Worm (Caenorhabditis elegans) whole organism, young adult: ENCODE measurements around the gene W03B1.9.
"Not testable (repeated sequence)": the region's sequence is repeated elsewhere in the genome, so short reads cannot be mapped to it uniquely, and the experiment has no call there.

Experiments used
- B0019.2 ChIP-seq: fragments of 200-800 bp; sonication (Bioruptor generic); conservative IDR thresholded peaks from 2 replicates; pipeline ENCODE4 v1.3.6; 2022; ENCODE audit warnings: missing genetic modification reagents, missing genetic modification characterization, missing compliant biosample characterization
- B0336.3 ChIP-seq: fragments of 200-800 bp; sonication (Bioruptor generic); IDR thresholded peaks from 2 replicates; pipeline ENCODE4 v1.3.6; 2022; ENCODE audit warnings: missing genetic modification characterization, missing compliant biosample characterization
- D2030.7 ChIP-seq: fragments of 200-800 bp; sonication (Bioruptor generic); IDR thresholded peaks from 2 replicates; pipeline ENCODE4 v1.3.6; 2022; ENCODE audit warnings: missing genetic modification reagents, missing genetic modification characterization, missing compliant biosample characterization
- F10E7.11 ChIP-seq: sonication (generic microtip); optimal IDR thresholded peaks from 2 replicates; lab custom pipeline; 2017; ENCODE audit warnings: mild to moderate bottlenecking, missing genetic modification characterization, moderate library complexity, missing compliant biosample characterization
- F37B4.10 ChIP-seq: fragments of 200-800 bp; sonication (Bioruptor generic); IDR thresholded peaks from 2 replicates; pipeline ENCODE4 v1.3.6; 2022; ENCODE audit warnings: missing genetic modification characterization, missing compliant biosample characterization
- F49E8.2 ChIP-seq: sonication (generic microtip); optimal IDR thresholded peaks from 3 replicates; lab custom pipeline; 2017; ENCODE audit warnings: missing genetic modification characterization, mild to moderate bottlenecking, missing compliant biosample characterization, antibody characterized with exemption, moderate library complexity; ENCODE audit not compliant: insufficient read depth
- F52B5.7 ChIP-seq: sonication (generic microtip); optimal IDR thresholded peaks from 2 replicates; lab custom pipeline; 2016; ENCODE audit warnings: mild to moderate bottlenecking, missing genetic modification characterization, missing compliant biosample characterization
- Y53G8AR.9 ChIP-seq: fragments of 200-800 bp; sonication (Bioruptor generic); conservative IDR thresholded peaks from 2 replicates; pipeline ENCODE4 v1.3.6; 2022; ENCODE audit warnings: missing genetic modification reagents, missing genetic modification characterization, missing compliant biosample characterization
- Y56A3A.18 ChIP-seq: fragments of 200-800 bp; sonication (Bioruptor generic); IDR thresholded peaks from 2 replicates; pipeline ENCODE4 v1.3.6; 2022; ENCODE audit warnings: missing genetic modification reagents, missing genetic modification characterization, missing compliant biosample characterization
- Y79H2A.3 ChIP-seq: fragments of 200-800 bp; sonication (Bioruptor generic); conservative IDR thresholded peaks from 2 replicates; pipeline ENCODE4 v1.3.6; 2022; ENCODE audit warnings: missing genetic modification reagents, missing genetic modification characterization, missing compliant biosample characterization
- ama-1 ChIP-seq, 3 experiments: fragments of 150-350 bp in 1 of 3; sonication (generic microtip) in 2 of 3; optimal IDR thresholded peaks; 2 replicates each; lab custom pipeline; 2014 to 2018; ENCODE audit warnings: missing biosample characterization in 2 of 3, missing genetic modification characterization in 2 of 3, missing genetic modification reagents in 2 of 3
- aptf-3 ChIP-seq: fragments of 200-800 bp; sonication (Bioruptor generic); IDR thresholded peaks from 2 replicates; pipeline ENCODE4 v1.3.6; 2022; ENCODE audit warnings: missing genetic modification characterization, missing compliant biosample characterization
- athp-1 ChIP-seq: sonication (generic microtip); optimal IDR thresholded peaks from 2 replicates; lab custom pipeline; 2017; ENCODE audit warnings: mild to moderate bottlenecking, missing genetic modification characterization, missing compliant biosample characterization
- attf-5 ChIP-seq: fragments of 200-800 bp; sonication (Bioruptor generic); optimal IDR thresholded peaks from 2 replicates; lab custom pipeline; 2018; ENCODE audit warnings: mild to moderate bottlenecking, missing genetic modification characterization, missing compliant biosample characterization
- attf-6 ChIP-seq: fragments of 200-800 bp; sonication (Bioruptor generic); IDR thresholded peaks from 2 replicates; pipeline ENCODE4 v1.3.6; 2022; ENCODE audit warnings: missing genetic modification reagents, missing genetic modification characterization, missing compliant biosample characterization
- bed-1 ChIP-seq: fragments of 200-800 bp; sonication (Bioruptor generic); IDR thresholded peaks from 2 replicates; pipeline ENCODE4 v1.3.6; 2022; ENCODE audit warnings: missing genetic modification reagents, missing genetic modification characterization, missing compliant biosample characterization
- ceh-100 ChIP-seq: fragments of 200-800 bp; sonication (Bioruptor generic); IDR thresholded peaks from 2 replicates; pipeline ENCODE4 v1.3.6; 2022; ENCODE audit warnings: missing genetic modification reagents, missing genetic modification characterization, missing compliant biosample characterization
- ceh-40 ChIP-seq: fragments of 200-800 bp; sonication (Bioruptor generic); IDR thresholded peaks from 2 replicates; pipeline ENCODE4 v1.3.6; 2022; ENCODE audit warnings: missing genetic modification characterization, missing compliant biosample characterization
- ceh-58 ChIP-seq: fragments of 200-800 bp; sonication (Bioruptor generic); IDR thresholded peaks from 2 replicates; pipeline ENCODE4 v1.3.6; 2022; ENCODE audit warnings: missing genetic modification characterization, missing compliant biosample characterization
- ceh-91 ChIP-seq: fragments of 200-800 bp; sonication (Bioruptor generic); IDR thresholded peaks from 2 replicates; pipeline ENCODE4 v1.3.6; 2022; ENCODE audit warnings: missing genetic modification reagents, missing genetic modification characterization, missing compliant biosample characterization
- die-1 ChIP-seq: sonication (generic microtip); optimal IDR thresholded peaks from 2 replicates; lab custom pipeline; 2016; ENCODE audit warnings: missing genotype, mild to moderate bottlenecking, missing genetic modification characterization, missing compliant biosample characterization
- egl-44 ChIP-seq: fragments of 200-800 bp; sonication (Bioruptor generic); IDR thresholded peaks from 2 replicates; pipeline ENCODE4 v1.3.6; 2022; ENCODE audit warnings: missing genetic modification reagents, missing genetic modification characterization, missing compliant biosample characterization
- egrh-3 ChIP-seq: fragments of 200-800 bp; sonication (Bioruptor generic); IDR thresholded peaks from 2 replicates; pipeline ENCODE4 v1.3.6; 2022; ENCODE audit warnings: missing genetic modification reagents, missing genetic modification characterization, missing compliant biosample characterization
- ekl-4 ChIP-seq: fragments of 200-800 bp; sonication (Bioruptor generic); IDR thresholded peaks from 2 replicates; pipeline ENCODE4 v1.3.6; 2022; ENCODE audit warnings: missing genetic modification reagents, missing genetic modification characterization, missing compliant biosample characterization
- him-1 ChIP-seq: sonication (generic microtip); optimal IDR thresholded peaks from 2 replicates; lab custom pipeline; 2016; ENCODE audit warnings: missing genotype, missing genetic modification reagents, missing genetic modification characterization, missing compliant biosample characterization
- hrde-1 ChIP-seq: sonication (generic microtip); optimal IDR thresholded peaks from 2 replicates; lab custom pipeline; 2016; ENCODE audit warnings: missing genetic modification characterization, mild to moderate bottlenecking, missing compliant biosample characterization, moderate library complexity, missing genotype, missing genetic modification reagents, borderline replicate concordance
- lin-26 ChIP-seq: fragments of 200-800 bp; sonication (Bioruptor generic); IDR thresholded peaks from 2 replicates; pipeline ENCODE4 v1.3.6; 2022; ENCODE audit warnings: missing genetic modification reagents, missing genetic modification characterization, missing compliant biosample characterization
- madf-3 ChIP-seq: fragments of 200-800 bp; sonication (Bioruptor generic); IDR thresholded peaks from 2 replicates; pipeline ENCODE4 v1.3.6; 2022; ENCODE audit warnings: missing genetic modification reagents, missing genetic modification characterization, missing compliant biosample characterization
- madf-6 ChIP-seq: fragments of 200-800 bp; sonication (Bioruptor generic); IDR thresholded peaks from 2 replicates; pipeline ENCODE4 v1.3.6; 2022; ENCODE audit warnings: missing genetic modification reagents, missing genetic modification characterization, missing compliant biosample characterization
- mcd-1 ChIP-seq: fragments of 200-800 bp; sonication (Bioruptor generic); IDR thresholded peaks from 2 replicates; pipeline ENCODE4 v1.3.6; 2022; ENCODE audit warnings: missing genetic modification reagents, missing genetic modification characterization, missing compliant biosample characterization
- nfyb-1 ChIP-seq: fragments of 200-800 bp; sonication (Bioruptor generic); IDR thresholded peaks from 2 replicates; pipeline ENCODE4 v1.3.6; 2022; ENCODE audit warnings: missing genetic modification reagents, missing genetic modification characterization, missing compliant biosample characterization
- nhr-90 ChIP-seq: sonication (generic microtip); optimal IDR thresholded peaks from 2 replicates; lab custom pipeline; 2016; ENCODE audit warnings: missing genotype, mild to moderate bottlenecking, missing genetic modification characterization, missing compliant biosample characterization
- pbrm-1 ChIP-seq: fragments of 200-800 bp; sonication (Bioruptor generic); IDR thresholded peaks from 2 replicates; pipeline ENCODE4 v1.3.6; 2022; ENCODE audit warnings: missing genetic modification reagents, missing genetic modification characterization, missing compliant biosample characterization
- repo-1 ChIP-seq: sonication (generic microtip); optimal IDR thresholded peaks from 2 replicates; lab custom pipeline; 2017; ENCODE audit warnings: mild to moderate bottlenecking, missing genetic modification characterization, missing compliant biosample characterization
- snpc-1.3 ChIP-seq: sonication (generic microtip); optimal IDR thresholded peaks from 2 replicates; lab custom pipeline; 2017; ENCODE audit warnings: missing genetic modification characterization, mild to moderate bottlenecking, missing compliant biosample characterization, antibody characterized with exemption, moderate library complexity, missing genotype, missing genetic modification reagents; ENCODE audit not compliant: insufficient read depth
- snpc-3.4 ChIP-seq: sonication (generic microtip); optimal IDR thresholded peaks from 2 replicates; lab custom pipeline; 2017; ENCODE audit warnings: missing genetic modification characterization, mild to moderate bottlenecking, missing compliant biosample characterization, antibody characterized with exemption, moderate library complexity, missing genotype, missing genetic modification reagents
- snpc-4 ChIP-seq, 5 experiments: fragments of 150-350 bp in 1 of 5; sonication (generic microtip) in 4 of 5; optimal IDR thresholded peaks; 2 replicates each; lab custom pipeline; 2014 to 2018; ENCODE audit warnings: missing genetic modification characterization in 5 of 5, missing biosample characterization in 3 of 5, antibody characterized with exemption in 2 of 5, mild to moderate bottlenecking in 2 of 5, missing compliant biosample characterization in 2 of 5, missing genotype in 2 of 5, moderate library complexity in 2 of 5, missing genetic modification reagents in 1 of 5
- tbp1 ChIP-seq: fragments of 200-800 bp; sonication (Bioruptor generic); optimal IDR thresholded peaks from 2 replicates; lab custom pipeline; 2018; ENCODE audit warnings: mild to moderate bottlenecking, missing genetic modification characterization, missing compliant biosample characterization
- zfh-2 ChIP-seq: fragments of 200-800 bp; sonication (Bioruptor generic); conservative IDR thresholded peaks from 2 replicates; pipeline ENCODE4 v1.3.6; 2022; ENCODE audit warnings: missing genetic modification reagents, missing genetic modification characterization, missing compliant biosample characterization
- ztf-18 ChIP-seq: sonication (generic microtip); optimal IDR thresholded peaks from 2 replicates; lab custom pipeline; 2016; ENCODE audit warnings: missing genotype, mild to moderate bottlenecking, missing genetic modification characterization, missing compliant biosample characterization
- ztf-25 ChIP-seq: fragments of 200-800 bp; sonication (Bioruptor generic); IDR thresholded peaks from 2 replicates; pipeline ENCODE4 v1.3.6; 2022; ENCODE audit warnings: missing genetic modification reagents, missing genetic modification characterization, missing compliant biosample characterization

The W03B1.9 gene

DNA sequence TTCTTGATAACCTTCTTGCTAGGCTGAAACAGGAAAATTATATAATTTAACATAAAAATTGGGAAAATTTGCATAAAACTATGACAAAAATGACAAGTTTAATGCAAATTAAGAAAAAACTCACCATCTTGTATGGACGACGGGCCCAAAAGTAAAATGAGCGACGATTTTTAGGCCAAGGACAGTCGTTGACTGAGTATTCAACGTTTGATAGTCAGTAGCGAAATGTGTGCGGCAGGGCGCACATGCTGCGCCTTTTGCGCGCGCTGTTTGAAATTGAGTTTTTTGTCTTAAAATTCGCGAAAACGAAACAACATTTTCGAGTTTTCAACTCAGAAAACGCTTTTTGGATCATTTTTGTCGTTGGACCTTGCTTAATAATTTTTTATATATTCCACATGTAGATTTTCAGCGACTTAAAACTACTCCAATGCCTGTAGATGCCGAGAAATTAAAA lies 33.7 kb upstream of the W03B1.9 start, which contains the start of the genes rpl-7A and set-21 (continued):
- TF ChIP-seq ekl-4 (GFP tag; lab: Robert Waterston, UW) = peak; percentile 98
- peak; percentile 91; the same call in 1 of the 2 replicates for TF ChIP-seq F37B4.10 (GFP tag; lab: Robert Waterston, UW)
- TF ChIP-seq F10E7.11 (tag; lab: Kevin White, UChicago) = no peak

- TF ChIP-seq zfh-2 (GFP tag; lab: Robert Waterston, UW) = 0 out of 2 replicates have a peak, but pooled peaks have one; percentile 8
- TF ChIP-seq mcd-1 (GFP tag; lab: Robert Waterston, UW) = 0 out of 2 replicates have a peak, but pooled peaks have one; percentile 19
- TF ChIP-seq egrh-3 (GFP tag; lab: Robert Waterston, UW) = peak; percentile 79; the same call in 1 of the 2 replicates
- TF ChIP-seq pbrm-1 (GFP tag; lab: Robert Waterston, UW) = 0 out of 2 replicates have a peak, but pooled peaks have one; percentile 2
Measured at ce11 chrIV:4389427-4389826, 32.6 kb upstream of the W03B1.9 start.

DNA sequence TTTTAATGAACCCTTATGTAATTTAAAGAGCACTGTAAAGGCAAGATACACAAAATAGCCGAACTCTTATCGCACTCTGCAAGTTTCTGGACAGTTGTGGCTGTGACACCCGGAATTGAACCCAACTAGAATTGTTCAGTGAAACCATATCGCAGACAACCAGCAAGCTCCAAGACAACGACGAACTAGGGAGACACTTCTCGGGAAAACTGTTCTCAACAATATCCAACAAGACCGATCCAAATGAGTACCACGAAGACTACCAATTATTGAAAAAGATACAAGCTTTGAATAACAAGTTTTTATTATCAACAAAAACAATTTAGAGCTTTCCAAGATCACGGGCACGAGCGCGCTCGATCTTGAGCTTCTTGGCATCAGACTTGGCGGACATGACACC lies 32.1 kb upstream of the W03B1.9 start:
- peak; percentile 55 for TF ChIP-seq athp-1 (tag; lab: Kevin White, UChicago)
- TF ChIP-seq bed-1 (GFP tag; lab: Robert Waterston, UW) = peak; percentile 28; the same call in 1 of the 2 replicates
- TF ChIP-seq ceh-100 (GFP tag; lab: Robert Waterston, UW) = peak; percentile 81
- TF ChIP-seq hrde-1 (tag; lab: Kevin White, UChicago) = peak; percentile 95
- TF ChIP-seq B0019.2 (GFP tag; lab: Robert Waterston, UW) = 0 out of 2 replicates have a peak, but pooled peaks have one; percentile 13
- peak; percentile 74 for TF ChIP-seq ekl-4 (GFP tag; lab: Robert Waterston, UW)
- TF ChIP-seq Y56A3A.18 = peak; percentile 88
- peak; percentile 89 for TF ChIP-seq lin-26 (GFP tag; lab: Robert Waterston, UW)
- peak; percentile 21; the same call in 1 of the 2 replicates for TF ChIP-seq ceh-91
- TF ChIP-seq him-1 (tag; lab: Kevin White, UChicago) = peak; percentile 99
- peak; percentile 84 for TF ChIP-seq F49E8.2 (tag; lab: Kevin White, UChicago)
- TF ChIP-seq snpc-1.3 (tag; lab: Kevin White, UChicago) = peak; percentile 10
- TF ChIP-seq ceh-58 (GFP tag; lab: Robert Waterston, UW) = peak; percentile 82
- peak; percentile 6 for TF ChIP-seq nhr-90 (tag; lab: Kevin White, UChicago)
- peak; percentile 87 for TF ChIP-seq madf-6
- TF ChIP-seq ztf-25 (GFP tag; lab: Robert Waterston, UW) = peak; percentile 73; the same call in 1 of the 2 replicates
- TF ChIP-seq die-1 = peak; percentile 22
- not testable (repeated sequence) for TF ChIP-seq ama-1 (optimal IDR thresholded peaks at IDR 0.05; lab: Kevin White, UChicago)
- peak in 1 of 2 experiments; percentile 49 for TF ChIP-seq ama-1 (GFP tag; optimal IDR thresholded peaks at IDR 0.05; lab: Kevin White, UChicago)
- peak; percentile 72 for TF ChIP-seq B0336.3 (GFP tag; lab: Robert Waterston, UW)
- 0 out of 2 replicates have a peak, but pooled peaks have one; percentile 8 for TF ChIP-seq aptf-3 (GFP tag; lab: Robert Waterston, UW)
- TF ChIP-seq snpc-4 (GFP tag; optimal IDR thresholded peaks at IDR 0.05; lab: Kevin White, UChicago) = peak; percentile 6
- TF ChIP-seq snpc-4 (tag; optimal IDR thresholded peaks at IDR 0.05; lab: Kevin White, UChicago) = peak in 2 of 4 experiments; percentile 42 to 53
- peak; percentile 57; the same call in 1 of the 2 replicates for TF ChIP-seq pbrm-1 (GFP tag; lab: Robert Waterston, UW)
- TF ChIP-seq Y53G8AR.9 = peak; percentile 82
- peak; percentile 88 for TF ChIP-seq attf-6
- TF ChIP-seq Y79H2A.3 (GFP tag; lab: Robert Waterston, UW) = 0 out of 2 replicates have a peak, but pooled peaks have one; percentile 22
- peak; percentile 76 for TF ChIP-seq D2030.7
- TF ChIP-seq nfyb-1 (GFP tag; lab: Robert Waterston, UW) = peak; percentile 74
- TF ChIP-seq ztf-18 = peak; percentile 51
- peak; percentile 91 for TF ChIP-seq madf-3
- peak; percentile 32 for TF ChIP-seq repo-1 (tag; lab: Kevin White, UChicago)
- TF ChIP-seq F52B5.7 (tag; lab: Kevin White, UChicago) = peak; percentile 69
- TF ChIP-seq egl-44 (GFP tag; lab: Robert Waterston, UW) = peak; percentile 17; the same call in 1 of the 2 replicates
- peak; percentile 17 for TF ChIP-seq attf-5 (GFP tag; lab: Kevin White, UChicago)
- peak; percentile 30 for TF ChIP-seq snpc-3.4
- peak; percentile 60; the same call in 1 of the 2 replicates for TF ChIP-seq ceh-40 (GFP tag; lab: Robert Waterston, UW)
- TF ChIP-seq tbp1 (GFP tag; lab: Kevin White, UChicago) = peak; percentile 59
